Fruit fly (Drosophila melanogaster): ENCODE data around the gene CG14441.
A peak's percentile ranks its signal among the peaks of the same experiment; 100 is the strongest.

Gene CG14441

DNA sequence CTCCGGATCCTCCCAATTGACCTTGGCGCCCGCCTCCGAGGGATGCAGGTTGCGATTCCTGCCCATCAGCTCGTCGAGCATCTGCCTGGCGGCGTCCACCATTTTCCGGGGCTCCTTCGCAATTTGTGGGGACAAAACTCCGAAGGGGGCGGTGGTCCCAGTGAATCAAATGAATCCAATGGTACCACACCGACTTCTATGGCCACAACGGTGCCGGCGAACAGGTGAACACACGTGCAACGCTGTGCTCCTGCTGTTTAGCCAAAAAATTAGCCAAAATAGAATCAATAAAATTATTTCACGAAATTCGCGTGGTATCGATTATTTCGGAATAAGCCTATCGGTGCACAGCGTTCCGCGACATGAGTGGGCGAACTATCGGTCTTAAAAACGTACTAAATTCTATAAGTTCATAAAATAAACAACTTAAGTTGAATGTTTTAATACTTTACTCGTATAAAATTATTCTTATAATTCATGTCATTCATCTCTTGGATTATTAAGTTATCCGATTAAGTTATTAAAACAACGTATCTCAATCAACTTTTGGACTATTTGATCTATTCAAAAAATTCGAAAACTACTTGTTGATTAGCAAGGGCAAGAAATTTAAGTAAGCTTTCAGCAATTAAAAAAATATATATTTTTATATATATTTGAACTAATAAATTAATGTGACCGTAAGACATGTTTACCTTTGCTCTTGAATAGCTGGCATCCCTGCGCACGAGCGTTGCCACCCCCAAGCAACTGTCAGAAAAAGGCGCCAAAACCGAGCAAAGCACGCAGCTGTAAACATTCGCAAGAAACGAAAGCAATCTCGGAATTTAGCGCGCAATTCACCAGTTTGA lies 25.4 kb upstream of the CG14441 start, which contains the start of the genes CG3198 and Mcm6 (continued):
- peak; percentile 59 for TF ChIP-seq Doc3 (GFP tag; IDR thresholded peaks at IDR 0.05; ENCODE audit: partially characterized antibody)
- TF ChIP-seq CG6791 (GFP tag; IDR thresholded peaks at IDR 0.05; ENCODE audit: partially characterized antibody), result peak; percentile 61; the same call in 2 of the 3 replicates
- TF ChIP-seq CG6683 (GFP tag; optimal IDR thresholded peaks at IDR 0.05), result no peak
- TF ChIP-seq knrl (GFP tag; IDR thresholded peaks at IDR 0.05; ENCODE audit: partially characterized antibody), result peak; percentile 65; the same call in 2 of the 3 replicates
- TF ChIP-seq CG6813 (GFP tag; optimal IDR thresholded peaks at IDR 0.05), result no peak
- TF ChIP-seq CG2202 (tag; optimal IDR thresholded peaks at IDR 0.05), result no peak
- peak; percentile 3 for TF ChIP-seq CG18262 (tag; optimal IDR thresholded peaks at IDR 0.05)
- TF ChIP-seq CG4360 (GFP tag; IDR thresholded peaks at IDR 0.05), result no peak
- no peak for TF ChIP-seq chif (GFP tag; optimal IDR thresholded peaks at IDR 0.05)
- no peak for TF ChIP-seq sqz (GFP tag; optimal IDR thresholded peaks at IDR 0.05)
- TF ChIP-seq Adf1 (GFP tag; IDR thresholded peaks at IDR 0.05), result no peak
- peak; percentile 48; the same call in 1 of the 3 replicates for TF ChIP-seq zen2 (GFP tag; IDR thresholded peaks at IDR 0.05; ENCODE audit: partially characterized antibody)
- no peak for TF ChIP-seq Hmr (GFP tag; optimal IDR thresholded peaks at IDR 0.05)
- TF ChIP-seq gem (tag; optimal IDR thresholded peaks at IDR 0.05), result no peak
- TF ChIP-seq Dip3 (GFP tag; optimal IDR thresholded peaks at IDR 0.05), result no peak
- TF ChIP-seq CG30020 (tag; optimal IDR thresholded peaks at IDR 0.05), result peak; percentile 16
- no peak for TF ChIP-seq hkb (optimal IDR thresholded peaks at IDR 0.05)
- TF ChIP-seq hkb (GFP tag; IDR thresholded peaks at IDR 0.05), result no peak
- TF ChIP-seq Atf-2 (GFP tag; optimal IDR thresholded peaks at IDR 0.05), result no peak
- no peak for TF ChIP-seq corto (GFP tag; optimal IDR thresholded peaks at IDR 0.05)
- no peak for TF ChIP-seq Fer2 (tag; optimal IDR thresholded peaks at IDR 0.05)
- no peak for TF ChIP-seq CG7839 (tag; optimal IDR thresholded peaks at IDR 0.05)
- no peak for TF ChIP-seq CG7987 (GFP tag; optimal IDR thresholded peaks at IDR 0.05)
- TF ChIP-seq CG1233 (GFP tag; optimal IDR thresholded peaks at IDR 0.05), result no peak
- no peak for TF ChIP-seq CG12769 (tag; optimal IDR thresholded peaks at IDR 0.05)
- no peak for TF ChIP-seq Bdp1 (GFP tag; optimal IDR thresholded peaks at IDR 0.05)
- TF ChIP-seq pum (GFP tag; optimal IDR thresholded peaks at IDR 0.05), result no peak
- TF ChIP-seq CG14710 (tag; optimal IDR thresholded peaks at IDR 0.05), result peak; percentile 67
- no peak for TF ChIP-seq Dfd (GFP tag; optimal IDR thresholded peaks at IDR 0.05)
- TF ChIP-seq CG10366 (GFP tag; IDR thresholded peaks at IDR 0.05), result no peak
- no peak for TF ChIP-seq Ssrp (tag; optimal IDR thresholded peaks at IDR 0.05)
- peak; percentile 37 for TF ChIP-seq stwl (tag; optimal IDR thresholded peaks at IDR 0.05)
- no peak for TF ChIP-seq Lhr (GFP tag; optimal IDR thresholded peaks at IDR 0.05)
- TF ChIP-seq disco-r (GFP tag; optimal IDR thresholded peaks at IDR 0.05), result no peak
- TF ChIP-seq CG18764 (GFP tag; optimal IDR thresholded peaks at IDR 0.05), result no peak
- TF ChIP-seq ssp (GFP tag; IDR thresholded peaks at IDR 0.05), result no peak
- TF ChIP-seq CG30403 (GFP tag; optimal IDR thresholded peaks at IDR 0.05), result peak; percentile 11
- TF ChIP-seq fd96Cb (tag; optimal IDR thresholded peaks at IDR 0.05), result no peak
- TF ChIP-seq caup (GFP tag; optimal IDR thresholded peaks at IDR 0.05; ENCODE audit: severe bottlenecking), result no peak
- no peak for TF ChIP-seq CG34422 (GFP tag; IDR thresholded peaks at IDR 0.05)
- no peak for TF ChIP-seq CG33557 (GFP tag; optimal IDR thresholded peaks at IDR 0.05)
- TF ChIP-seq CG5953 (GFP tag; IDR thresholded peaks at IDR 0.05), result no peak
- peak; percentile 5 for TF ChIP-seq CG17385 (GFP tag; optimal IDR thresholded peaks at IDR 0.05)
- peak; percentile 65 for TF ChIP-seq row (GFP tag; IDR thresholded peaks at IDR 0.05)
- no peak for TF ChIP-seq CG32767 (GFP tag; IDR thresholded peaks at IDR 0.05)
- no peak for TF ChIP-seq CG8765 (GFP tag; IDR thresholded peaks at IDR 0.05)
- TF ChIP-seq Atf6 (GFP tag; IDR thresholded peaks at IDR 0.05), result no peak
- peak; percentile 63 for TF ChIP-seq hbn (GFP tag; IDR thresholded peaks at IDR 0.05; ENCODE audit: partially characterized antibody)

Measured in whole organism, embryonic.